Worm (Caenorhabditis elegans): ENCODE data around the gene F49F1.2.

DNA sequence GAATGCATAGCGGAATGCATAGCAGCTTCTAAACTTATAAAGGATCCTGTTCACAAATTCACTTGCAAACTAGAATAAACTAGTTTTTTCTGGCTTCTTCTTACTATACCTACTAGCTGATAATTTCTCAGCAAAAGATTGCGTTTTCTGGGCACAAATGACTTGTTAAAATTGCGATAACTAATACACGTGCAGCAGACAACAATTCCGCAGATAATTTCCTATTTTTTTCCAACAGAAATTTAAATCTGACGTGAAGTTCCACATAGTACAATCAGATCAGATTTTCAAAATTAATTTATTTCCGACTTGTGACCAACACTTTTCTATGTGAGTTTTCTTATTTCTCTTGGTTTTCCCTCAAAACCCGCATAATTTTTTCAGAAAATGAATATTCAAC lies 48.6 kb downstream of the F49F1.2 start, which contains the start of gene scrm-8:
- TF ChIP-seq mdl-1 (tag; optimal IDR thresholded peaks at IDR 0.05) (no peak), elt-3 (tag; optimal IDR thresholded peaks at IDR 0.05) (no peak), ZK546.5 (tag; optimal IDR thresholded peaks at IDR 0.05) (no peak), pqm-1 (tag; optimal IDR thresholded peaks at IDR 0.05) (no peak), egl-27 (tag; optimal IDR thresholded peaks at IDR 0.05) (no peak), daf-12 (tag; optimal IDR thresholded peaks at IDR 0.05) (no peak), R02D3.7 (tag; optimal IDR thresholded peaks at IDR 0.05) (no peak), nhr-43 (tag; optimal IDR thresholded peaks at IDR 0.05; ENCODE audit: poor library complexity, severe bottlenecking) (no peak), nhr-25 (tag; optimal IDR thresholded peaks at IDR 0.05) (no peak), snpc-4 (tag; optimal IDR thresholded peaks at IDR 0.05) (no peak), fkh-2 (tag; optimal IDR thresholded peaks at IDR 0.05) (no peak), fkh-10 (GFP tag; optimal IDR thresholded peaks at IDR 0.05) (no peak), pha-4 (tag; optimal IDR thresholded peaks at IDR 0.05) (no peak), nfya-1 (tag; optimal IDR thresholded peaks at IDR 0.05; ENCODE audit: insufficient read depth) (no peak)
